Fruit fly (Drosophila melanogaster): ENCODE results near the gene CG7536.
A peak's percentile ranks its signal among the peaks of the same experiment; 100 is the strongest.

CG7536 gene

DNA sequence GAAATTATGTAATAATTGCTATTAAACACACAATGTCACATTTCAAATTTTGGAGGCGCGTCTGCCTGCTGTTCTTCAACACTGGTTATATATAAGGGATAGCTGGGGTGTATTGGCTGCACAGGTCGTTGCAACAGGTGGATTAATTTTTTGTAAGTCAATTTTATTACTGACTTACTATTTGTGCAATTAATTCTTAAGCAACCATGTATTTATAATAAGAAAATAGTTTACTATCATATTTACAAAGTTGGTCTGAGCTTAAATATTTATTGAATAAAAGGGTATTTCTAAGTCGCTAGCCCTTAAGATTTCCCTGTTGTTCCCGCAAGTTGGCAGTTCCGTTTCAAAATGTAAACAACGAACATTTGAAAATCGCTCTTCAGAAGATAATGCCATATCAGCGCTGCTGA is 4.5 kb upstream of the CG7536 start, which contains the start of gene RhoGAP16F (continued):
- peak; percentile 89 for TF ChIP-seq vri (GFP tag; optimal IDR thresholded peaks at IDR 0.05)
- peak; percentile 73 for TF ChIP-seq CG6163 (GFP tag; IDR thresholded peaks at IDR 0.05)
- TF ChIP-seq acj6 (GFP tag; optimal IDR thresholded peaks at IDR 0.05): peak; percentile 77
- TF ChIP-seq CG7368 (GFP tag; optimal IDR thresholded peaks at IDR 0.05): peak; percentile 62
- TF ChIP-seq Eip93F (GFP tag; optimal IDR thresholded peaks at IDR 0.05): peak; percentile 40
- peak; percentile 53 for TF ChIP-seq CG1621 (tag; optimal IDR thresholded peaks at IDR 0.05)
- peak; percentile 81 for TF ChIP-seq CG34406 (GFP tag; optimal IDR thresholded peaks at IDR 0.05)
- peak; percentile 65 for TF ChIP-seq dsx (GFP tag; optimal IDR thresholded peaks at IDR 0.05; ENCODE audit: poor library complexity, severe bottlenecking)
- peak; percentile 63 for TF ChIP-seq Lpt (GFP tag; optimal IDR thresholded peaks at IDR 0.05)
- peak; percentile 72 for TF ChIP-seq Ets96B (tag; optimal IDR thresholded peaks at IDR 0.05)
- peak; percentile 65 for TF ChIP-seq eg (GFP tag; IDR thresholded peaks at IDR 0.05)
- peak; percentile 72 for TF ChIP-seq CG6792 (GFP tag; optimal IDR thresholded peaks at IDR 0.05)
- peak; percentile 74 for TF ChIP-seq CG8632 (GFP tag; optimal IDR thresholded peaks at IDR 0.05)
- TF ChIP-seq salr (GFP tag; optimal IDR thresholded peaks at IDR 0.05): peak; percentile 36 to 50
- peak; percentile 38 to 71 for TF ChIP-seq ss (GFP tag; optimal IDR thresholded peaks at IDR 0.05)
- TF ChIP-seq fd85E (GFP tag; optimal IDR thresholded peaks at IDR 0.05): peak; percentile 38
- peak; percentile 41 for TF ChIP-seq spab (GFP tag; optimal IDR thresholded peaks at IDR 0.05)
- peak; percentile 41 for TF ChIP-seq fd59A (GFP tag; optimal IDR thresholded peaks at IDR 0.05)
- TF ChIP-seq lz (GFP tag; optimal IDR thresholded peaks at IDR 0.05): peak; percentile 88

DNA sequence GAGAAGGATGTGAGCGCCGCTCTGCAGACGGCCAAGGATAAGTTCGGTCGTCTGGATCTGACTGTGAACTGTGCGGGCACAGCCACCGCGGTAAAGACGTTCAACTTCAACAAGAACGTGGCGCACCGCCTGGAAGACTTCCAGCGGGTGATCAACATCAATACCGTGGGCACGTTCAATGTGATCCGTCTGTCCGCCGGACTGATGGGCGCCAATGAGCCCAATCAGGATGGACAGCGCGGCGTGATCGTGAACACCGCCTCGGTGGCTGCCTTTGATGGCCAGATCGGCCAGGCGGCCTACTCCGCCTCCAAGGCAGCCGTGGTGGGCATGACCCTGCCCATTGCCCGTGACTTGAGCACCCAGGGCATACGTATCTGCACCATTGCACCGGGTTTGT is 3.8 kb upstream of the CG7536 start:
- TF ChIP-seq achi (GFP tag; optimal IDR thresholded peaks at IDR 0.05) (no peak), CG6808 (GFP tag; optimal IDR thresholded peaks at IDR 0.05) (no peak), Hr38 (GFP tag; optimal IDR thresholded peaks at IDR 0.05) (no peak), CG3919 (GFP tag; optimal IDR thresholded peaks at IDR 0.05) (no peak), CG11762 (GFP tag; optimal IDR thresholded peaks at IDR 0.05; ENCODE audit: insufficient read depth) (no peak), fkh (GFP tag; optimal IDR thresholded peaks at IDR 0.05) (no peak), CG7368 (GFP tag; optimal IDR thresholded peaks at IDR 0.05) (no peak), spab (GFP tag; optimal IDR thresholded peaks at IDR 0.05) (no peak), CG4318 (GFP tag; optimal IDR thresholded peaks at IDR 0.05) (no peak), Hr4 (GFP tag; optimal IDR thresholded peaks at IDR 0.05) (no peak), Eip93F (GFP tag; optimal IDR thresholded peaks at IDR 0.05) (no peak), Smox (GFP tag; optimal IDR thresholded peaks at IDR 0.05) (no peak)

DNA sequence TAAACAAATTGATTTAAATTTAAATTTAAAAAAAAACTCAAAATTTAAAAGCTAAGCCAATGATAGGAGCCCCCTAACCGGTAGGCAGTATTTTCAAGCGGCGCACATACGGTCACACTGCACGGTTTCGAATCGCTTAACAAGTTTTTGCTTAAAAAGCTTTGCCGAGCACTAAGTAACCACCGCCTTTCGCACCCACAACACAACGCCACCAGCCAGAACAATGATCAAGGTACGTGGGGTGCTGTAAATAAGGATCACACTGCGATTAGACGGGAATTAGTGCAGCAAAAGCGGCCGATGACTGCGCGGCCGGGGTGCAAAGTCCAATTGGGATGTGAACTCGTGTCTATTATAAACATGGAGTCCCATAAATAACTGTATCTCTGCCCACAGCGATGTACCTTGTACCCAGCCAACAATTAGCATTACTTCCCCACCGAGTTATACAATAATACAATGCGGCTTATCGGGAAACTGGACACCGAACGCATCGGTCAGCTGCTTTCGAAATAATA is 2.9 kb upstream of the CG7536 start, which contains the start of gene scu:
Gene scu (plus strand): TSS at position 101 of the 518 bp plus-strand sequence.
- TF ChIP-seq fkh (GFP tag; optimal IDR thresholded peaks at IDR 0.05) (no peak), Eip93F (GFP tag; optimal IDR thresholded peaks at IDR 0.05) (no peak), topi (GFP tag; optimal IDR thresholded peaks at IDR 0.05) (peak; percentile 9), Smox (GFP tag; optimal IDR thresholded peaks at IDR 0.05) (no peak), Sox102F (GFP tag; optimal IDR thresholded peaks at IDR 0.05) (peak; percentile 35), Lpt (GFP tag; optimal IDR thresholded peaks at IDR 0.05) (peak; percentile 64), CG32006 (GFP tag; optimal IDR thresholded peaks at IDR 0.05) (peak; percentile 37), CG11294 (GFP tag; IDR thresholded peaks at IDR 0.05) (no peak), CG34406 (GFP tag; optimal IDR thresholded peaks at IDR 0.05) (no peak), CG8119 (GFP tag; IDR thresholded peaks at IDR 0.05) (peak; percentile 78), CG6163 (GFP tag; IDR thresholded peaks at IDR 0.05) (no peak; the same call in 2 of the 3 replicates), Sox14 (GFP tag; optimal IDR thresholded peaks at IDR 0.05) (peak; percentile 54), Ets96B (tag; optimal IDR thresholded peaks at IDR 0.05) (peak; percentile 57), dac (GFP tag; optimal IDR thresholded peaks at IDR 0.05) (peak; percentile 39), esn (GFP tag; optimal IDR thresholded peaks at IDR 0.05) (no peak), CG8632 (GFP tag; optimal IDR thresholded peaks at IDR 0.05) (no peak), fd59A (GFP tag; optimal IDR thresholded peaks at IDR 0.05) (no peak), salr (GFP tag; optimal IDR thresholded peaks at IDR 0.05) (peak in 1 of 2 experiments; percentile 49), Ets21C (GFP tag; optimal IDR thresholded peaks at IDR 0.05) (no peak), Hr38 (GFP tag; optimal IDR thresholded peaks at IDR 0.05) (no peak), Blimp-1 (GFP tag; optimal IDR thresholded peaks at IDR 0.05) (peak; percentile 49), Met (GFP tag; optimal IDR thresholded peaks at IDR 0.05) (peak; percentile 7), CG3032 (tag; optimal IDR thresholded peaks at IDR 0.05) (peak; percentile 42), CG8319 (GFP tag; optimal IDR thresholded peaks at IDR 0.05) (peak; percentile 15), net (GFP tag; optimal IDR thresholded peaks at IDR 0.05) (peak; percentile 73), vri (GFP tag; optimal IDR thresholded peaks at IDR 0.05) (peak; percentile 73), Hr4 (GFP tag; optimal IDR thresholded peaks at IDR 0.05) (no peak), svp (GFP tag) (peak; percentile 88), CG1621 (tag; optimal IDR thresholded peaks at IDR 0.05) (peak; percentile 78), CG10631 (GFP tag; optimal IDR thresholded peaks at IDR 0.05) (no peak), CG31627 (GFP tag; optimal IDR thresholded peaks at IDR 0.05) (no peak), OdsH (GFP tag; optimal IDR thresholded peaks at IDR 0.05) (no peak)
